Fruit fly (Drosophila melanogaster) whole organism, prepupa: Measurements from ENCODE around the gene CG34426.

Experiments used
- Blimp-1 ChIP-seq: fragments of 200-800 bp; sonication (Bioruptor generic); optimal IDR thresholded peaks from 3 replicates; lab custom pipeline; 2017; ENCODE audit warnings: missing biosample characterization, missing genetic modification characterization, mild to moderate bottlenecking, moderate library complexity, missing genetic modification reagents
- CG10631 ChIP-seq: fragments of 200-800 bp; sonication (Bioruptor generic); optimal IDR thresholded peaks from 2 replicates; lab custom pipeline; 2016; ENCODE audit warnings: missing biosample characterization, missing genetic modification characterization
- CG10669 ChIP-seq: fragments of 200-800 bp; sonication (Bioruptor generic); optimal IDR thresholded peaks from 3 replicates; lab custom pipeline; 2018; ENCODE audit warnings: missing biosample characterization, mild to moderate bottlenecking, missing genetic modification characterization, moderate library complexity
- CG11294 ChIP-seq: fragments of 200-800 bp; sonication (Bioruptor generic); IDR thresholded peaks from 2 replicates; pipeline ENCODE4 v1.3.6; 2022; ENCODE audit warnings: missing biosample characterization, missing genetic modification characterization
- CG11762 ChIP-seq: fragments of 200-800 bp; sonication (Bioruptor generic); optimal IDR thresholded peaks from 3 replicates; lab custom pipeline; 2016; ENCODE audit warnings: missing biosample characterization, missing genetic modification characterization; ENCODE audit not compliant: insufficient read depth
- CG11902 ChIP-seq: fragments of 200-800 bp; sonication (Bioruptor generic); optimal IDR thresholded peaks from 3 replicates; lab custom pipeline; 2016; ENCODE audit warnings: missing biosample characterization, missing genetic modification characterization
- CG15336 ChIP-seq: fragments of 200-800 bp; sonication (Bioruptor generic); IDR thresholded peaks from 2 replicates; pipeline ENCODE4 v1.3.6; 2022; ENCODE audit warnings: missing biosample characterization, missing genetic modification characterization
- CG31627 ChIP-seq: fragments of 200-800 bp; sonication (Bioruptor generic); optimal IDR thresholded peaks from 3 replicates; lab custom pipeline; 2016; ENCODE audit warnings: missing biosample characterization, missing genetic modification characterization
- CG4318 ChIP-seq: fragments of 200-800 bp; sonication (Bioruptor generic); optimal IDR thresholded peaks from 3 replicates; lab custom pipeline; 2017; ENCODE audit warnings: missing biosample characterization, mild to moderate bottlenecking, missing genetic modification characterization
- CG6163 ChIP-seq: fragments of 200-800 bp; sonication (Bioruptor generic); IDR thresholded peaks from 3 replicates; pipeline ENCODE4 v1.3.6; 2022; ENCODE audit warnings: missing biosample characterization, missing genetic modification characterization
- CG6792 ChIP-seq: fragments of 200-800 bp; sonication (Bioruptor generic); optimal IDR thresholded peaks from 3 replicates; lab custom pipeline; 2016; ENCODE audit warnings: missing biosample characterization, missing genetic modification characterization
- CG6854 ChIP-seq: fragments of 200-800 bp; sonication (Bioruptor generic); optimal IDR thresholded peaks from 2 replicates; lab custom pipeline; 2017; ENCODE audit warnings: missing biosample characterization, mild to moderate bottlenecking, missing genetic modification characterization
- CG7368 ChIP-seq: fragments of 200-800 bp; sonication (Bioruptor generic); optimal IDR thresholded peaks from 3 replicates; lab custom pipeline; 2016; ENCODE audit warnings: missing biosample characterization, missing genetic modification characterization
- CG8119 ChIP-seq: fragments of 200-800 bp; sonication (Bioruptor generic); IDR thresholded peaks from 3 replicates; pipeline ENCODE4 v1.3.6; 2022; ENCODE audit warnings: missing biosample characterization, missing genetic modification characterization
- CG8319 ChIP-seq: fragments of 200-800 bp; sonication (Bioruptor generic); optimal IDR thresholded peaks from 3 replicates; lab custom pipeline; 2016; ENCODE audit warnings: missing biosample characterization, missing genetic modification characterization
- CG8632 ChIP-seq: fragments of 200-800 bp; sonication (Bioruptor generic); optimal IDR thresholded peaks from 3 replicates; lab custom pipeline; 2016; ENCODE audit warnings: missing biosample characterization, missing genetic modification characterization
- CG9139 ChIP-seq: fragments of 200-800 bp; sonication (Bioruptor generic); optimal IDR thresholded peaks from 3 replicates; lab custom pipeline; 2017; ENCODE audit warnings: missing biosample characterization, mild to moderate bottlenecking, missing genetic modification characterization
- Eip93F ChIP-seq: fragments of 200-800 bp; sonication (Bioruptor generic); optimal IDR thresholded peaks from 2 replicates; lab custom pipeline; 2016; ENCODE audit warnings: missing biosample characterization, mild to moderate bottlenecking, missing genetic modification characterization
- Ets21C ChIP-seq: fragments of 200-800 bp; sonication (Bioruptor generic); optimal IDR thresholded peaks from 3 replicates; lab custom pipeline; 2016; ENCODE audit warnings: missing biosample characterization, missing genetic modification characterization
- Hr39 ChIP-seq: fragments of 200-800 bp; sonication (Bioruptor generic); optimal IDR thresholded peaks from 2 replicates; lab custom pipeline; 2016; ENCODE audit warnings: missing biosample characterization, missing genetic modification characterization
- Hr4 ChIP-seq: fragments of 200-800 bp; sonication (Bioruptor generic); optimal IDR thresholded peaks from 3 replicates; lab custom pipeline; 2016; ENCODE audit warnings: missing biosample characterization, missing genetic modification characterization
- Lpt ChIP-seq: fragments of 200-800 bp; sonication (Bioruptor generic); optimal IDR thresholded peaks from 3 replicates; lab custom pipeline; 2016; ENCODE audit warnings: missing biosample characterization, missing genetic modification characterization
- Met ChIP-seq: fragments of 200-800 bp; sonication (Bioruptor generic); optimal IDR thresholded peaks from 3 replicates; lab custom pipeline; 2016; ENCODE audit warnings: missing biosample characterization, missing genetic modification characterization
- OdsH ChIP-seq: fragments of 200-800 bp; sonication (Bioruptor generic); optimal IDR thresholded peaks from 3 replicates; lab custom pipeline; 2016; ENCODE audit warnings: missing biosample characterization, missing genetic modification characterization
- Smox ChIP-seq: fragments of 200-800 bp; sonication (Bioruptor generic); optimal IDR thresholded peaks from 3 replicates; lab custom pipeline; 2016; ENCODE audit warnings: missing biosample characterization, missing genetic modification characterization
- Sox102F ChIP-seq: fragments of 200-800 bp; sonication (Bioruptor generic); optimal IDR thresholded peaks from 2 replicates; lab custom pipeline; 2016; ENCODE audit warnings: missing biosample characterization, mild to moderate bottlenecking, missing genetic modification characterization
- Sox14 ChIP-seq: fragments of 200-800 bp; sonication (Bioruptor generic); optimal IDR thresholded peaks from 3 replicates; lab custom pipeline; 2016; ENCODE audit warnings: missing biosample characterization, missing genetic modification characterization
- achi ChIP-seq: fragments of 200-800 bp; sonication (Bioruptor generic); optimal IDR thresholded peaks from 3 replicates; lab custom pipeline; 2016; ENCODE audit warnings: missing biosample characterization, missing genetic modification characterization
- acj6 ChIP-seq: fragments of 200-800 bp; sonication (Bioruptor generic); optimal IDR thresholded peaks from 3 replicates; lab custom pipeline; 2016; ENCODE audit warnings: missing biosample characterization, missing genetic modification characterization
- cyc ChIP-seq: fragments of 200-800 bp; sonication (Bioruptor generic); optimal IDR thresholded peaks from 3 replicates; lab custom pipeline; 2016; ENCODE audit warnings: missing biosample characterization, missing genetic modification characterization
- dsx ChIP-seq: fragments of 200-800 bp; optimal IDR thresholded peaks from 3 replicates; lab custom pipeline; 2019; ENCODE audit warnings: missing biosample characterization, mild to moderate bottlenecking, missing genetic modification characterization, moderate library complexity; ENCODE audit not compliant: poor library complexity, severe bottlenecking
- eg ChIP-seq: fragments of 200-800 bp; sonication (Bioruptor generic); IDR thresholded peaks from 3 replicates; pipeline ENCODE4 v1.3.6; 2022; ENCODE audit warnings: missing biosample characterization, missing genetic modification characterization
- esn ChIP-seq: fragments of 200-800 bp; sonication (Bioruptor generic); optimal IDR thresholded peaks from 2 replicates; lab custom pipeline; 2016; ENCODE audit warnings: missing biosample characterization, mild to moderate bottlenecking, missing genetic modification characterization, moderate library complexity
- fd59A ChIP-seq: fragments of 200-800 bp; sonication (Bioruptor generic); optimal IDR thresholded peaks from 2 replicates; lab custom pipeline; 2017; ENCODE audit warnings: missing biosample characterization, mild to moderate bottlenecking, missing genetic modification characterization, missing genetic modification reagents
- fd85E ChIP-seq: fragments of 200-800 bp; sonication (Bioruptor generic); optimal IDR thresholded peaks from 3 replicates; lab custom pipeline; 2016; ENCODE audit warnings: missing biosample characterization, missing genetic modification characterization
- lz ChIP-seq: fragments of 200-800 bp; sonication (Bioruptor generic); optimal IDR thresholded peaks from 3 replicates; lab custom pipeline; 2016; ENCODE audit warnings: missing biosample characterization, missing genetic modification characterization
- net ChIP-seq: fragments of 200-800 bp; sonication (Bioruptor generic); optimal IDR thresholded peaks from 3 replicates; lab custom pipeline; 2016; ENCODE audit warnings: missing biosample characterization, missing genetic modification characterization
- pdm3 ChIP-seq: fragments of 200-800 bp; sonication (Bioruptor generic); optimal IDR thresholded peaks from 3 replicates; lab custom pipeline; 2016; ENCODE audit warnings: missing biosample characterization, missing genetic modification characterization
- salr ChIP-seq, 2 experiments: fragments of 200-800 bp; sonication (Bioruptor generic); optimal IDR thresholded peaks; 3 replicates each; lab custom pipeline; 2016 to 2018; ENCODE audit warnings: missing biosample characterization in 2 of 2, missing genetic modification characterization in 2 of 2, mild to moderate bottlenecking in 1 of 2
- spab ChIP-seq: fragments of 200-800 bp; sonication (Bioruptor generic); optimal IDR thresholded peaks from 2 replicates; lab custom pipeline; 2017; ENCODE audit warnings: missing biosample characterization, mild to moderate bottlenecking, missing genetic modification characterization, missing genetic modification reagents
- ss ChIP-seq, 2 experiments: fragments of 200-800 bp; sonication (Bioruptor generic); optimal IDR thresholded peaks; 2 replicates in 1 of 2; 3 replicates in 1 of 2; lab custom pipeline; 2017 to 2018; ENCODE audit warnings: mild to moderate bottlenecking in 2 of 2, missing biosample characterization in 2 of 2, missing genetic modification characterization in 2 of 2, moderate library complexity in 1 of 2
- vri ChIP-seq: fragments of 200-800 bp; sonication (Bioruptor generic); optimal IDR thresholded peaks from 3 replicates; lab custom pipeline; 2016; ENCODE audit warnings: missing biosample characterization, mild to moderate bottlenecking, missing genetic modification characterization

The CG34426 gene

DNA sequence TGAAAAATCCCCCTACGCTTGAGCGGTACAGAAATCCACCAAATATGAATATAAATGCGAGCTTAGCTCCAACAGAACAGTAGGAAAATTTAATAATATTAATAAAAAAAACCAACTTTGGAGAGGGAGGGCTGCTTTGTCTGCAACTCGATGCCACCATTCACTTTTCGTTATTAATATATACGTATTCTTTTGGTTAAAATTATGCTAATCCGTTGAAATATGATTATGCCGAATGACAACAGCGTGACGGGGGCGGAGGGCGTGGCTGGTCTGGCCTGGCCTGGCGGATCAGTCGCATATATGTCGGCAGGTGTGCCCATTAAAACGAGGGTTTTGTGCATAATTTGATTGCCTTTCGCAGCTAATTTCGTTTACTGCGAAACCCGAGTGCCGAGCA is 33.2 kb downstream of the CG34426 start:
- TF ChIP-seq Sox14 (GFP tag; lab: Kevin White, UChicago) = no peak
- no peak for TF ChIP-seq Hr4 (GFP tag; lab: Kevin White, UChicago)
- TF ChIP-seq CG31627 = no peak
- no peak for TF ChIP-seq Hr39 (GFP tag; lab: Kevin White, UChicago)
- no peak for TF ChIP-seq pdm3 (GFP tag; lab: Kevin White, UChicago)
- TF ChIP-seq CG15336 (GFP tag; lab: Robert Waterston, UW) = no peak
- no peak for TF ChIP-seq Ets21C

DNA sequence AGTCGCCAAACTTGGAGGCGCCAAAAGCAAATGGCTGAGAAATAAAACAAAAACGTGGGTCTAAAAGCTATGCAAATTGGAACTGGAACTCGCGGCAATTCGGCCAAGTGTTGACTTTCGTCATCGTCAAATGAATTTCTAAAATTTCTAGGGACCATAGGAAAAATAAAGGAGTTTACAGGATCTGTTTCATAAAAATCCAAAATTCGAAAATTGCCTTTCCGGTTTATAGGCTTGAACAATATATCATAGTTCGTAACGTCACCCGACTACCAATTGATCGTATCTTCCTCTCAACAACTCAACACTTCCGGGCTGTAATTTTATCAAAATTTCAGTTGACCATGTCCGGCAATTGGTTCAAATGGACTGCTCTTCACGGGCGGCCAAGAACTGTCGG is 33.9 kb downstream of the CG34426 start, which contains the start of gene CG32026:
TSS of gene CG32026 (plus strand) at position 301 of the 400 bp plus-strand sequence.
- no peak for TF ChIP-seq dsx (GFP tag; lab: Kevin White, UChicago)
- TF ChIP-seq CG6854 (GFP tag; lab: Kevin White, UChicago) = no peak
- no peak for TF ChIP-seq CG8119 (GFP tag; lab: Robert Waterston, UW)
- TF ChIP-seq Smox (GFP tag; lab: Kevin White, UChicago) = no peak
- TF ChIP-seq CG8632 (GFP tag; lab: Kevin White, UChicago) = no peak
- TF ChIP-seq eg (GFP tag; lab: Robert Waterston, UW) = no peak
- TF ChIP-seq CG9139 (GFP tag; lab: Kevin White, UChicago) = no peak
- TF ChIP-seq CG4318 = no peak
- TF ChIP-seq fd59A = no peak
- TF ChIP-seq CG8319 (GFP tag; lab: Kevin White, UChicago) = no peak
- no peak for TF ChIP-seq Met
- no peak for TF ChIP-seq CG6163 (GFP tag; lab: Robert Waterston, UW)
- no peak for TF ChIP-seq Eip93F (GFP tag; lab: Kevin White, UChicago)

DNA sequence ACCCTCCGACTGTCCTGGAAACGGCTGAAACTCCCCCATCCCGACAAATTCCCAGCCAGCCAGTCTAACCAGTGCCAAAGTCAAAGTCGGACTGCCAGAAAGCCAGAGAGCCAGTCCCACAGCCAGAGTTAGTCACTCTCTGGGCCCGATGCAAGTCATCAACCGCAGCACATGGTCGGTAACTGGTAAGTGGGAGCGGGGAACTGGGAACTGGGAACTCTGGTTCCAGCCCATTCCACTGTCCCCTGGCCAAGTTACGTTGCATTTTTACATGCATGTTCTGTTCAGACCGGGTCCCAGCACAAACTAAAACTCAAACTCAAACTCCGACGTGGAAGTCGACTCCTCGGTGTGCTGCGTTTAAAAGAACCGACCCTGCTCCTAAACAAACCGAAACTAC is 36.9 kb downstream of the CG34426 start:
- peak; percentile 17; the same call in 1 of the 3 replicates for TF ChIP-seq eg (GFP tag; lab: Robert Waterston, UW)
- no peak for TF ChIP-seq Lpt (GFP tag; lab: Kevin White, UChicago)
- no peak for TF ChIP-seq CG6163 (GFP tag; lab: Robert Waterston, UW)
- TF ChIP-seq ss (GFP tag; optimal IDR thresholded peaks at IDR 0.05; lab: Kevin White, UChicago) = peak in 1 of 2 experiments; percentile 58

DNA sequence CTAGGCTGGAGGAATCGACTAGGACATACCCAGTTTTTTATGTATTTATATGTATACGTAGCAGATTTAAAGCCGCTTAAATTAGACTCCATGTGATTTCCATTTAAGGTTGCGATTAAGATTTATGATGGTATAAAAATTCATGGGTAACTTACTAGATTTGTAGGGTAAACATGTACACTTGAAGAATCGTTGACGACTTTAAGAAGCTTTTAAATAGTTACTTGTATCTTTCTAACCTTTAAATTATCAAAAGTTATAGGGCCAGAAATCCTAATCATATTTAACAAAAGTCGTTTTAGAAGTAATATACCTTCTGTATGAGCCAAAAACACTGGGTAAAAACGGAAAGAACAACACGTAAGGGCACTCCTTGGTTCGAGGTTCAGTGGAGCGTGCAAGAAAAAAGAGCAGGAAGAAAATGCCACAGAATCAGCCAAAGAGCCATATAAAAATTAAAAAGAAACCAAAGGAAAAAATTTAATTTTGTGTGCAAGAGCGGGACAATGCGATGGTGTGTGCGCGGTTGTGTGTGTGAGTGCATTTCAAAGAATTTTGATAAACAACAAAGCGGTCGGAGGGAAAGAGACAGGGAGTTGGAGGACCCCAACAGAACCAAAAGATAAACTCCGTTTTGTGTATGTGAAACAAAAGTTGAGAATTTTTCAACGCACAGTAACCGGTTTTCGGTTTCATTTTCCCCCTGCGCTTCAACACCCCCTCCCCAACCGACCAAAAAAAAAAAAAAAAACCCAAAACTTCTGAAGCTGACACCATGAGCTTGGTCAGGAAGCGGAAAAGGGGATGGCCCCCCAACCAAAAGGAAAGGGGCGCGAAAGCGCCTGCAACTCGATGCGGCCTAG is 37.5 kb downstream of the CG34426 start:
- peak; percentile 76 for TF ChIP-seq Met
- TF ChIP-seq CG6792 (GFP tag; lab: Kevin White, UChicago) = peak; percentile 58
- TF ChIP-seq fd85E (GFP tag; lab: Kevin White, UChicago) = no peak
- TF ChIP-seq acj6 = peak; percentile 64
- peak; percentile 74 for TF ChIP-seq cyc
- no peak for TF ChIP-seq CG11294 (GFP tag; lab: Robert Waterston, UW)
- TF ChIP-seq net (GFP tag; lab: Kevin White, UChicago) = peak; percentile 66
- TF ChIP-seq CG8632 (GFP tag; lab: Kevin White, UChicago) = peak; percentile 25
- peak; percentile 74 for TF ChIP-seq CG10669
- peak; percentile 57 for TF ChIP-seq Ets21C
- TF ChIP-seq OdsH = peak; percentile 66
- peak; percentile 69 for TF ChIP-seq Sox14 (GFP tag; lab: Kevin White, UChicago)
- peak; percentile 51 for TF ChIP-seq CG11762 (GFP tag; lab: Kevin White, UChicago)
- TF ChIP-seq Eip93F (GFP tag; lab: Kevin White, UChicago) = no peak
- TF ChIP-seq CG6163 (GFP tag; lab: Robert Waterston, UW) = no peak
- peak; percentile 33 for TF ChIP-seq CG11902 (GFP tag; lab: Kevin White, UChicago)
- TF ChIP-seq Sox102F (GFP tag; lab: Kevin White, UChicago) = peak; percentile 71
- TF ChIP-seq esn (GFP tag; lab: Kevin White, UChicago) = peak; percentile 84
- peak; percentile 79 for TF ChIP-seq spab
- TF ChIP-seq dsx (GFP tag; lab: Kevin White, UChicago) = peak; percentile 61
- peak; percentile 3 to 61 for TF ChIP-seq salr (GFP tag; optimal IDR thresholded peaks at IDR 0.05; lab: Kevin White, UChicago)
- peak; percentile 4 for TF ChIP-seq CG7368
- TF ChIP-seq lz = peak; percentile 71
- peak; percentile 36; the same call in 1 of the 2 replicates for TF ChIP-seq CG15336 (GFP tag; lab: Robert Waterston, UW)
- peak; percentile 58 for TF ChIP-seq achi (GFP tag; lab: Kevin White, UChicago)
- peak; percentile 70 for TF ChIP-seq Smox (GFP tag; lab: Kevin White, UChicago)
- TF ChIP-seq CG10631 = peak; percentile 74
- peak; percentile 40 for TF ChIP-seq vri (GFP tag; lab: Kevin White, UChicago)
- peak; percentile 51 for TF ChIP-seq Hr4 (GFP tag; lab: Kevin White, UChicago)
- peak; percentile 25 for TF ChIP-seq Blimp-1 (GFP tag; lab: Kevin White, UChicago)
